Worm (Caenorhabditis elegans) whole organism, late embryonic: ENCODE results near the gene inos-1.

ENCODE experiments used
- ama-1 ChIP-seq: fragments of 150-350 bp; optimal IDR thresholded peaks from 2 replicates; lab custom pipeline; 2014
- hlh-15 ChIP-seq: sonication (generic microtip); optimal IDR thresholded peaks from 2 replicates; lab custom pipeline; 2016; ENCODE audit warnings: missing genetic modification characterization, missing compliant biosample characterization
- pha-4 ChIP-seq: fragments of 150-350 bp; optimal IDR thresholded peaks from 2 replicates; lab custom pipeline; 2018; ENCODE audit warnings: missing biosample characterization, missing genetic modification reagents, missing genetic modification characterization
- pqm-1 ChIP-seq: sonication (generic microtip); optimal IDR thresholded peaks from 2 replicates; lab custom pipeline; 2016; ENCODE audit warnings: missing genetic modification characterization, missing compliant biosample characterization

DNA sequence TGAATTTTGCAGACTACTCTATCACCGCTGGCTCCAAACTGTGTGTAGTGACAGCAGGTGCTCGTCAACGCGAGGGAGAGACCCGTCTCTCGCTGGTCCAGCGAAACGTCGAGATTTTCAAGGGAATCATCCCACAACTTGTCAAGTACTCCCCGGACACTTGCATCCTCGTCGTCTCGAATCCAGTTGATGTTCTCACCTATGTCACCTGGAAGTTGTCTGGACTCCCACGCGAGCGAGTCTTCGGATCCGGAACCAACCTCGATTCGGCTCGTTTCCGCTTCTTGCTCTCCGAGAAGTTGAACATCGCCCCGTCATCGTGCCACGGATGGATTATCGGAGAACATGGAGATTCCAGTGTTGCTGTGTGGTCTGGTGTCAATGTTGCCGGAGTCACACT, 25.5 kb upstream of the inos-1 start:
- no peak for TF ChIP-seq pqm-1 (tag; lab: Kevin White, UChicago)
- no peak for TF ChIP-seq hlh-15
- TF ChIP-seq ama-1 (lab: Kevin White, UChicago): no peak
- no peak for TF ChIP-seq pha-4
